Worm (Caenorhabditis elegans): ENCODE results near the gene srx-67.

srx-67 gene

ce11 chrV:3916480-3916879, at the start of gene srx-67:
TSS of gene srx-67 (plus strand) at chrV:3916780.
- TF ChIP-seq nhr-23 (tag; optimal IDR thresholded peaks at IDR 0.05) (no peak), mdl-1 (tag; optimal IDR thresholded peaks at IDR 0.05) (no peak), snpc-4 (tag; optimal IDR thresholded peaks at IDR 0.05) (no peak), R02D3.7 (tag; optimal IDR thresholded peaks at IDR 0.05) (no peak), nhr-76 (tag; optimal IDR thresholded peaks at IDR 0.05) (no peak), lin-15B (tag; optimal IDR thresholded peaks at IDR 0.05) (no peak), skn-1 (tag; optimal IDR thresholded peaks at IDR 0.05) (no peak), unc-62 (GFP tag; optimal IDR thresholded peaks at IDR 0.05) (no peak)

- no peak for TF ChIP-seq nhr-76 (tag; optimal IDR thresholded peaks at IDR 0.05)
- TF ChIP-seq unc-62 (GFP tag; optimal IDR thresholded peaks at IDR 0.05), result no peak
- TF ChIP-seq unc-39 (tag; optimal IDR thresholded peaks at IDR 0.05), result no peak
- TF ChIP-seq mml-1 (tag; optimal IDR thresholded peaks at IDR 0.05), result no peak
- TF ChIP-seq fkh-10 (GFP tag; optimal IDR thresholded peaks at IDR 0.05), result no peak
Observed at ce11 chrV:3868905-3869304, 47.7 kb upstream of the srx-67 start, which contains the start of gene nhr-157. TSS of gene nhr-157 (minus strand) at chrV:3869005.

- TF ChIP-seq snpc-4 (tag; optimal IDR thresholded peaks at IDR 0.05) (no peak), nhr-11 (tag; optimal IDR thresholded peaks at IDR 0.05) (peak; percentile 81), mdl-1 (tag; optimal IDR thresholded peaks at IDR 0.05) (no peak), unc-62 (GFP tag; optimal IDR thresholded peaks at IDR 0.05) (no peak)
Observed at ce11 chrV:3870359-3870758, 46.2 kb upstream of the srx-67 start.

DNA sequence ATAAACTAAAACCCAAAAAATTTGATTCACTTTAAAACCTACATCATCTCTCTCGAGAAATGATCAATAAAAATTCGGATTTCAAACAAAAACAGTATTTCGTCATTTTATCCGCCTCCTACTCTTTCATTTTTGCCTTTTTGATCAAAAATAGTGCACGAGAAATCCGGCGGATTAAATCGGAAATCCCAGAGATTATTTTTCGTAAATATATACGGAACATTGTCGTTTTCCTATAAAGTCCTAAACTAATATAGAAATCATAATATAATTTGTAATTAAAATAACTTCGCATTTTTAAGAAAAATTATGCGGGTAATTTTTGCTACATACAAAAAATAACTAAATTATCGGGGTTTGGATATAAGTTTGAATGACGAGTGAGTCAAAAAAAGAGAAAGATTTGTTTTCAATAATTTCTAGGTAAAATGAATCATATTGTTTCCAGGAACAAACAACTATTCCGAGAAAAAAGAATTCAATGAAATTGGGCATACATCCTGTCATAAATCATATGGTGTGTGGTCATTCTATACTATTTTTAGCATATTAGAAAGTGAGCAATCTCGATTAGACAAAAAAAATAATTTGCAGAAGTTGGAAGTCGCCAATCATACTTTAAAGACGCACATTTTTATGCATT, 42.4 kb upstream of the srx-67 start, which contains the start of gene nhr-158:
nhr-158 (minus strand) TSS at position 51 of the 643 bp plus-strand sequence.
- TF ChIP-seq ztf-11 (tag; optimal IDR thresholded peaks at IDR 0.05) (no peak), skn-1 (tag; optimal IDR thresholded peaks at IDR 0.05) (peak; percentile 6)

- TF ChIP-seq elt-1 (tag; optimal IDR thresholded peaks at IDR 0.05) (no peak), hmg-11 (tag; optimal IDR thresholded peaks at IDR 0.05) (no peak), ama-1 (optimal IDR thresholded peaks at IDR 0.05) (no peak), nhr-43 (tag; optimal IDR thresholded peaks at IDR 0.05; ENCODE audit: poor library complexity, severe bottlenecking) (no peak), lin-15B (tag; optimal IDR thresholded peaks at IDR 0.05) (no peak)
Observed at ce11 chrV:3877242-3877641, 39.3 kb upstream of the srx-67 start.

- TF ChIP-seq nhr-76 (tag; optimal IDR thresholded peaks at IDR 0.05), result no peak
Observed at ce11 chrV:3878223-3878622, 38.4 kb upstream of the srx-67 start, which contains the start of gene nhr-159. TSS of gene nhr-159 (minus strand) at chrV:3878323.

DNA sequence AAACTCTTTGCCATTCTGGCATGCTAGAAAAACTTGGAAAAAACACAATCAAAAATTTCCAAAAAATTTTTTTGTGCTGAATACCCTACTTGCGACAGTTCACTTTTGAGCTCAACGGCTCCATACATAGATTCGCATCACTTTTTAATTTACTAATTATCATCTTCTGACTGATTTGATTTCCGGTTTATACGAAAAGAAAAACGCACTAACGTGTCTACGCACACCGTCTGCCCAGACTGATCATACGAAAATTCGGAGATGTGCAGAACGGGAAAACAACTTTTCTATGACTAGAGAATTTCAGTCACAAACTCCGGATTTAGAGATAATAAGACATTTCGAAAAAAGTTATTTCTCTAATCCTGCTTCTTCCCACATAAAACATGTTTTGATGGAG, 32.0 kb upstream of the srx-67 start:
- TF ChIP-seq elt-2 (tag; optimal IDR thresholded peaks at IDR 0.05) (no peak), pqm-1 (tag; optimal IDR thresholded peaks at IDR 0.05) (no peak), mdl-1 (tag; optimal IDR thresholded peaks at IDR 0.05) (no peak), sea-2 (GFP tag; optimal IDR thresholded peaks at IDR 0.05) (no peak), nhr-25 (tag; optimal IDR thresholded peaks at IDR 0.05) (no peak), nhr-77 (tag; optimal IDR thresholded peaks at IDR 0.05) (no peak), R02D3.7 (tag; optimal IDR thresholded peaks at IDR 0.05) (no peak), mml-1 (tag; optimal IDR thresholded peaks at IDR 0.05) (no peak), ztf-11 (tag; optimal IDR thresholded peaks at IDR 0.05) (no peak), nhr-11 (tag; optimal IDR thresholded peaks at IDR 0.05) (no peak), nhr-28 (tag; optimal IDR thresholded peaks at IDR 0.05) (no peak), nhr-67 (tag; optimal IDR thresholded peaks at IDR 0.05) (no peak), nhr-237 (tag; optimal IDR thresholded peaks at IDR 0.05) (no peak), ceh-82 (tag; optimal IDR thresholded peaks at IDR 0.05) (no peak), egl-27 (tag; optimal IDR thresholded peaks at IDR 0.05) (no peak), elt-1 (tag; optimal IDR thresholded peaks at IDR 0.05) (no peak), ceh-28 (tag; optimal IDR thresholded peaks at IDR 0.05) (no peak), tbx-2 (tag; optimal IDR thresholded peaks at IDR 0.05) (no peak), snpc-4 (tag; optimal IDR thresholded peaks at IDR 0.05) (no peak), eor-1 (tag; optimal IDR thresholded peaks at IDR 0.05) (no peak)
